Worm (Caenorhabditis elegans): ENCODE data around the gene T28A11.22.

- TF ChIP-seq ceh-32 (tag; optimal IDR thresholded peaks at IDR 0.05; ENCODE audit: poor library complexity) (no peak), lir-3 (tag; optimal IDR thresholded peaks at IDR 0.05) (no peak), pqm-1 (tag; optimal IDR thresholded peaks at IDR 0.05) (no peak), mdl-1 (tag; optimal IDR thresholded peaks at IDR 0.05) (no peak), D1046.2 (GFP tag; IDR thresholded peaks at IDR 0.05) (no peak), spr-1 (tag; optimal IDR thresholded peaks at IDR 0.05) (no peak), pha-4 (GFP tag; IDR thresholded peaks at IDR 0.05) (no peak), pha-4 (tag; optimal IDR thresholded peaks at IDR 0.05) (no peak), lsy-2 (tag; optimal IDR thresholded peaks at IDR 0.05) (no peak), aly-2 (tag; optimal IDR thresholded peaks at IDR 0.05) (no peak)
These were observed 38.0 kb downstream of the T28A11.22 start for ce11 chrV:3295368-3295767.
